Fruit fly (Drosophila melanogaster) whole organism, wandering third instar larva: ENCODE results near the gene VhaM9.7-b.
A peak's percentile ranks its signal among the peaks of the same experiment; 100 is the strongest.

Source experiments
- Abd-B ChIP-seq: fragments of >200 bp; optimal IDR thresholded peaks from 2 replicates; lab custom pipeline; 2017; ENCODE audit warnings: missing biosample characterization, missing genetic modification characterization
- CG32264 ChIP-seq: fragments of 200-800 bp; sonication (Bioruptor generic); optimal IDR thresholded peaks from 2 replicates; lab custom pipeline; 2016; ENCODE audit warnings: missing biosample characterization, missing genetic modification characterization
- CG9705 ChIP-seq: fragments of 200-800 bp; sonication (Bioruptor generic); optimal IDR thresholded peaks from 2 replicates; lab custom pipeline; 2018; ENCODE audit warnings: missing biosample characterization, mild to moderate bottlenecking, missing genetic modification characterization
- CrebA ChIP-seq: fragments of 200-800 bp; sonication (Bioruptor generic); optimal IDR thresholded peaks from 2 replicates; lab custom pipeline; 2016; ENCODE audit warnings: missing biosample characterization, mild to moderate bottlenecking, missing genetic modification characterization, borderline replicate concordance
- Dfd ChIP-seq: fragments of >200 bp; optimal IDR thresholded peaks from 2 replicates; lab custom pipeline; 2017; ENCODE audit warnings: missing biosample characterization, missing genetic modification characterization
- Dif ChIP-seq: fragments of 200-275, 200-300 bp; sonication (Bioruptor generic); optimal IDR thresholded peaks from 2 replicates; lab custom pipeline; 2018; ENCODE audit warnings: missing biosample characterization, missing genetic modification characterization; ENCODE audit not compliant: partially characterized antibody
- GATAd ChIP-seq: sonication (Bioruptor generic); optimal IDR thresholded peaks from 2 replicates; lab custom pipeline; 2016; ENCODE audit warnings: missing biosample characterization, missing genetic modification characterization
- HLH106 ChIP-seq: fragments of 200-800 bp; optimal IDR thresholded peaks from 3 replicates; lab custom pipeline; 2019; ENCODE audit warnings: missing biosample characterization, mild to moderate bottlenecking, missing genetic modification characterization, moderate library complexity
- Hnf4 ChIP-seq: fragments of 200-800 bp; sonication (Bioruptor generic); optimal IDR thresholded peaks from 2 replicates; lab custom pipeline; 2016; ENCODE audit warnings: missing biosample characterization, mild to moderate bottlenecking, missing genetic modification characterization
- Hr78 ChIP-seq: fragments of >200 bp; optimal IDR thresholded peaks from 2 replicates; lab custom pipeline; 2017; ENCODE audit warnings: missing biosample characterization, missing genetic modification characterization
- Hr83 ChIP-seq: fragments of 200-300 bp; sonication (Bioruptor generic); optimal IDR thresholded peaks from 2 replicates; lab custom pipeline; 2016; ENCODE audit warnings: missing biosample characterization, mild to moderate bottlenecking, missing genetic modification characterization, moderate library complexity; ENCODE audit not compliant: poor library complexity, severe bottlenecking
- Jra ChIP-seq: sonication (Bioruptor generic); optimal IDR thresholded peaks from 2 replicates; lab custom pipeline; 2016; ENCODE audit warnings: missing biosample characterization, missing genetic modification characterization
- Mio ChIP-seq: sonication (Bioruptor generic); optimal IDR thresholded peaks from 2 replicates; lab custom pipeline; 2016; ENCODE audit warnings: missing biosample characterization, missing genetic modification characterization
- Myc ChIP-seq: fragments of >200 bp; optimal IDR thresholded peaks from 2 replicates; lab custom pipeline; 2017
- N ChIP-seq: fragments of >200 bp; optimal IDR thresholded peaks from 2 replicates; lab custom pipeline; 2018; ENCODE audit warnings: missing biosample characterization, missing external identifiers, missing genetic modification characterization
- OdsH ChIP-seq: fragments of 200-800 bp; sonication (Bioruptor generic); optimal IDR thresholded peaks from 2 replicates; lab custom pipeline; 2016; ENCODE audit warnings: missing biosample characterization, mild to moderate bottlenecking, missing genetic modification characterization
- Rel ChIP-seq, 2 experiments: fragments of 200-800 bp; sonication (Bioruptor generic) in 1 of 2; optimal IDR thresholded peaks; 2 replicates in 1 of 2; 3 replicates in 1 of 2; lab custom pipeline; 2016 to 2019; ENCODE audit warnings: mild to moderate bottlenecking in 2 of 2, missing biosample characterization in 2 of 2, missing genetic modification characterization in 2 of 2, moderate library complexity in 1 of 2
- Sp1 ChIP-seq: fragments of 200-800 bp; sonication (Bioruptor generic); optimal IDR thresholded peaks from 3 replicates; lab custom pipeline; 2019; ENCODE audit warnings: missing biosample characterization, mild to moderate bottlenecking, missing genetic modification characterization, moderate library complexity
- Vsx2 ChIP-seq: fragments of 200-300, 225-300 bp; sonication (Bioruptor generic); optimal IDR thresholded peaks from 2 replicates; lab custom pipeline; 2018; ENCODE audit warnings: missing biosample characterization, missing genetic modification characterization; ENCODE audit not compliant: partially characterized antibody
- br ChIP-seq: fragments of 200-800 bp; sonication (Bioruptor generic); optimal IDR thresholded peaks from 2 replicates; lab custom pipeline; 2016; ENCODE audit warnings: missing biosample characterization, missing genetic modification characterization
- brk ChIP-seq: fragments of 200-800 bp; sonication (Bioruptor generic); optimal IDR thresholded peaks from 2 replicates; lab custom pipeline; 2016; ENCODE audit warnings: missing biosample characterization, mild to moderate bottlenecking, missing genetic modification characterization
- dl ChIP-seq, 2 experiments: fragments of 175-275, 200-275 bp in 1 of 2; fragments of 200-275 bp in 1 of 2; sonication (Bioruptor generic); optimal IDR thresholded peaks; lab custom pipeline; 2018; ENCODE audit warnings: mild to moderate bottlenecking in 2 of 2, missing biosample characterization in 2 of 2, missing genetic modification characterization in 2 of 2, moderate library complexity in 2 of 2; ENCODE audit not compliant: partially characterized antibody in 2 of 2, insufficient read depth in 1 of 2
- dmrt93B ChIP-seq: fragments of 200-800 bp; sonication (Bioruptor generic); optimal IDR thresholded peaks from 2 replicates; lab custom pipeline; 2018; ENCODE audit warnings: missing biosample characterization, mild to moderate bottlenecking, missing genetic modification characterization
- dsf ChIP-seq: sonication (Bioruptor generic); optimal IDR thresholded peaks from 2 replicates; lab custom pipeline; 2016; ENCODE audit warnings: missing biosample characterization, missing genetic modification characterization, borderline replicate concordance
- ey ChIP-seq: fragments of 200-800 bp; sonication (Bioruptor generic); optimal IDR thresholded peaks from 2 replicates; lab custom pipeline; 2016; ENCODE audit warnings: missing biosample characterization, missing genetic modification characterization
- foxo ChIP-seq, 2 experiments: fragments of 200-800 bp; sonication (Bioruptor generic); optimal IDR thresholded peaks; 2 replicates in 1 of 2; 3 replicates in 1 of 2; lab custom pipeline; 2016 to 2017; ENCODE audit warnings: missing biosample characterization in 2 of 2, missing genetic modification characterization in 2 of 2
- fru ChIP-seq: fragments of 200-800 bp; sonication (Bioruptor generic); optimal IDR thresholded peaks from 3 replicates; lab custom pipeline; 2016; ENCODE audit warnings: missing biosample characterization, mild to moderate bottlenecking, missing genetic modification characterization
- h ChIP-seq: fragments of 200-800 bp; sonication (Bioruptor generic); optimal IDR thresholded peaks from 3 replicates; lab custom pipeline; 2016; ENCODE audit warnings: missing biosample characterization, mild to moderate bottlenecking, missing genetic modification characterization
- jim ChIP-seq: fragments of 175-275, 200-325 bp; sonication (Bioruptor generic); optimal IDR thresholded peaks from 2 replicates; lab custom pipeline; 2016; ENCODE audit warnings: missing biosample characterization, mild to moderate bottlenecking, missing genetic modification characterization
- lola ChIP-seq: fragments of >200 bp; optimal IDR thresholded peaks from 2 replicates; lab custom pipeline; 2017; ENCODE audit warnings: missing biosample characterization, missing genetic modification characterization
- pan ChIP-seq: fragments of >200 bp; optimal IDR thresholded peaks from 2 replicates; lab custom pipeline; 2017
- psq ChIP-seq: fragments of 200-800 bp; sonication (Bioruptor generic); optimal IDR thresholded peaks from 3 replicates; lab custom pipeline; 2017; ENCODE audit warnings: missing biosample characterization, mild to moderate bottlenecking, missing genetic modification characterization, moderate library complexity
- rgr ChIP-seq: fragments of 200-800 bp; sonication (Bioruptor generic); optimal IDR thresholded peaks from 3 replicates; lab custom pipeline; 2016; ENCODE audit warnings: missing biosample characterization, mild to moderate bottlenecking, missing genetic modification characterization
- sage ChIP-seq: fragments of 200-800 bp; sonication (Bioruptor generic); optimal IDR thresholded peaks from 2 replicates; lab custom pipeline; 2016; ENCODE audit warnings: missing biosample characterization, mild to moderate bottlenecking, missing genetic modification characterization
- sv ChIP-seq: fragments of 200-800 bp; sonication (Bioruptor generic); optimal IDR thresholded peaks from 3 replicates; lab custom pipeline; 2016; ENCODE audit warnings: missing biosample characterization, missing genetic modification characterization
- tai ChIP-seq: sonication (Bioruptor generic); optimal IDR thresholded peaks from 2 replicates; lab custom pipeline; 2016; ENCODE audit warnings: missing biosample characterization, missing genetic modification characterization
- usp ChIP-seq: fragments of >200 bp; optimal IDR thresholded peaks from 2 replicates; lab custom pipeline; 2017; ENCODE audit warnings: missing biosample characterization, missing genetic modification characterization
- woc ChIP-seq: sonication (Bioruptor generic); optimal IDR thresholded peaks from 2 replicates; lab custom pipeline; 2016; ENCODE audit warnings: missing biosample characterization, mild to moderate bottlenecking, missing genetic modification characterization

Gene VhaM9.7-b

DNA sequence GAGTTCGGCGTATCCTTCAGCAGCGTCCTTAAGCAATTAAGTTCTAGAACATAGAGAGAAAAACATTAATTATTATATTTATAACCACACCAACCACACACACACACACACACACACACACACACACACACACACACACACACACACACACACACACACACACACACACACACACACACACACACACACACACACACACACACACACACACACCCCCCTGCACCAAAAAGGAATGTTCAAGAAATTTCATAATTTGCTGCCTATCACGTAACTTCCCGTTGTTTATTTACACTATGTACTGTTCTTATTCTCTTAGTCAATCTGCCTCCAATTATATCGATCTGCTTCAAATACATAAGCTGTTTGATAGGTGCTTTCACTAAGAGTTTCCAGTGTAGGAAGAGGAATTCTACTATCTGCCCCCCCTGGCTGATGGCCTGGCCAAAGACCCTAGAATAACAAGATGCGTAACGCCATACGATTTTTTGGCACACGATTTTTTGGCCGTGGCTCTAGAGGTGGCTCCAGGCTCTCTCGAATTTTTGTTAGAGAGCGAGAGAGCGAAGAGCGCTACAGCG, 41.1 kb upstream of the VhaM9.7-b start:
- TF ChIP-seq N (GFP tag; lab: Kevin White, UChicago) = peak; percentile 14

dm6 chr3L:21501172-21501571, 38.5 kb upstream of the VhaM9.7-b start, which contains the start of gene Est-Q:
Gene Est-Q (plus strand): TSS chr3L:21501421.
- TF ChIP-seq Myc (lab: Kevin White, UChicago) (no peak), CrebA (GFP tag; lab: Kevin White, UChicago) (no peak), Rel (GFP tag; optimal IDR thresholded peaks at IDR 0.05; lab: Kevin White, UChicago) (no peak), Rel (tag; optimal IDR thresholded peaks at IDR 0.05; lab: Kevin White, UChicago) (no peak)

DNA sequence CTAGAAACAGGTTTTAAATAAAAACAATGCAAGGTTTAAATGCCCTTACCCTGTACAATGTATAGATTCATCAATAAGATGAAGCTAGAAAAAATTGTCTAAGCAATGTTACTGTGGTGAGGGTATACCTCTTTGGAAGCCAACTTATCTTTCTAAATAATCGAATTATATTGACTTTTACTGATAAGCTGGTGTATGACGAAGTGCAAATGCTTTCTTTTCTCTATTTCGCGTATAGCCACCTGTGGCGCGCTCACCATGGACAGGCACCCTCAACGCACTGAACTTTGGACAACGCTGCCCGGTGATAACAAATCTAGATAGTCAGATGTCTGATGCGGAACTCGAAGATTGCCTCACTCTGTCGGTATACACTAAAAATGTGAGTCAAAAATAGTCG, 37.7 kb upstream of the VhaM9.7-b start:
- no peak for TF ChIP-seq Myc (lab: Kevin White, UChicago)
- no peak for TF ChIP-seq Dif
- TF ChIP-seq tai (GFP tag; lab: Kevin White, UChicago) = no peak
- TF ChIP-seq jim (GFP tag; lab: Kevin White, UChicago) = no peak
- TF ChIP-seq Mio (GFP tag; lab: Kevin White, UChicago) = no peak
- no peak for TF ChIP-seq dmrt93B
- TF ChIP-seq rgr = peak; percentile 30
- TF ChIP-seq fru (GFP tag; lab: Kevin White, UChicago) = peak; percentile 54
- TF ChIP-seq sv (GFP tag; lab: Kevin White, UChicago) = no peak
- TF ChIP-seq Abd-B = no peak
- peak; percentile 55 for TF ChIP-seq Hnf4 (GFP tag; lab: Kevin White, UChicago)
- TF ChIP-seq foxo (GFP tag; optimal IDR thresholded peaks at IDR 0.05; lab: Kevin White, UChicago) = peak in 1 of 2 experiments; percentile 34
- TF ChIP-seq woc (GFP tag; lab: Kevin White, UChicago) = peak; percentile 0
- no peak for TF ChIP-seq CrebA (GFP tag; lab: Kevin White, UChicago)
- TF ChIP-seq Vsx2 (GFP tag; lab: Kevin White, UChicago) = no peak
- TF ChIP-seq dl (GFP tag; optimal IDR thresholded peaks at IDR 0.05; lab: Kevin White, UChicago; ENCODE audit: insufficient read depth in 1 of 2, partially characterized antibody in 2 of 2) = no peak
- TF ChIP-seq h (GFP tag; lab: Kevin White, UChicago) = peak; percentile 30
- TF ChIP-seq OdsH (GFP tag; lab: Kevin White, UChicago) = peak; percentile 8
- TF ChIP-seq brk (GFP tag; lab: Kevin White, UChicago) = no peak
- TF ChIP-seq, all 38 proteins: peak for 7

dm6 chr3L:21507354-21507928, 32.2 kb upstream of the VhaM9.7-b start, which contains the start of the genes Glg1 and M6:
Gene Glg1 (minus strand): TSS chr3L:21507538.
Gene M6 (plus strand): TSS chr3L:21507852.
- TF ChIP-seq usp (GFP tag; lab: Kevin White, UChicago) (no peak), Rel (GFP tag; optimal IDR thresholded peaks at IDR 0.05; lab: Kevin White, UChicago) (no peak), Rel (tag; optimal IDR thresholded peaks at IDR 0.05; lab: Kevin White, UChicago) (no peak), foxo (GFP tag; optimal IDR thresholded peaks at IDR 0.05; lab: Kevin White, UChicago) (peak in 1 of 2 experiments; percentile 79), brk (GFP tag; lab: Kevin White, UChicago) (no peak), Mio (GFP tag; lab: Kevin White, UChicago) (no peak), Abd-B (no peak), fru (GFP tag; lab: Kevin White, UChicago) (peak; percentile 73), HLH106 (tag; lab: Kevin White, UChicago) (peak; percentile 66), rgr (peak; percentile 75), h (GFP tag; lab: Kevin White, UChicago) (peak; percentile 82), Dif (no peak), N (GFP tag; lab: Kevin White, UChicago) (no peak), GATAd (GFP tag; lab: Kevin White, UChicago) (no peak), sage (GFP tag; lab: Kevin White, UChicago) (no peak), Hnf4 (GFP tag; lab: Kevin White, UChicago) (peak; percentile 77), psq (peak; percentile 59), Jra (GFP tag; lab: Kevin White, UChicago) (peak; percentile 60), jim (GFP tag; lab: Kevin White, UChicago) (no peak), CrebA (GFP tag; lab: Kevin White, UChicago) (no peak), CG32264 (GFP tag; lab: Kevin White, UChicago) (no peak), tai (GFP tag; lab: Kevin White, UChicago) (no peak), br (GFP tag; lab: Kevin White, UChicago) (peak; percentile 67), Sp1 (peak; percentile 57), woc (GFP tag; lab: Kevin White, UChicago) (peak; percentile 88), lola (GFP tag; lab: Kevin White, UChicago) (no peak), Vsx2 (GFP tag; lab: Kevin White, UChicago) (no peak), dl (GFP tag; optimal IDR thresholded peaks at IDR 0.05; lab: Kevin White, UChicago; ENCODE audit: insufficient read depth in 1 of 2, partially characterized antibody in 2 of 2) (no peak), Hr78 (no peak), dsf (GFP tag; lab: Kevin White, UChicago) (peak; percentile 31), OdsH (GFP tag; lab: Kevin White, UChicago) (peak; percentile 59), Dfd (GFP tag; lab: Kevin White, UChicago) (no peak), sv (GFP tag; lab: Kevin White, UChicago) (peak; percentile 57), ey (GFP tag; lab: Kevin White, UChicago) (peak; percentile 72), CG9705 (GFP tag; lab: Kevin White, UChicago) (peak; percentile 56), pan (lab: Kevin White, UChicago) (no peak), Myc (lab: Kevin White, UChicago) (peak; percentile 25), dmrt93B (no peak), Hr83 (GFP tag; lab: Kevin White, UChicago) (peak; percentile 64)
